Fruit fly (Drosophila melanogaster): ENCODE measurements around the gene twin.

The twin gene

DNA sequence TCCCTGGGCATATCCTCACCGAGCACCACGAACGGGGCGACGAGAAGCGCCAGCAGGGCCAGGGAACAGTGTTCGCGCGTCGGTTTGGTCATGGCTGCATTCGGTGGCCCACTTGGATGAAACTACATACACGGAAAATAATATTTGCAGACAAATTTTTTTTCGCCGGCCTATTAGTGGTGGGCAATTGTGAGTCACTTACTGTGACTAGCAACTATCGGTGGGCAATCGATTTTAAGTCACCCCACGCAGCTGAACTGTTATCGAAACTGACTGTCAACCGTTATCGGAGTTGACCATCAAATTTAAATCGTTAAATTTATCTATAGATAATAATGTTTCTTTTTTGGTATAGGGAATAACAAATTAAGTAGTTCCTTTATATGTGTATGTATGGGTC is 52.4 kb downstream of the twin start, which contains the start of gene CG5510 (continued):
- TF ChIP-seq otp (GFP tag; IDR thresholded peaks at IDR 0.05) (no peak), vnd (GFP tag; IDR thresholded peaks at IDR 0.05; ENCODE audit: partially characterized antibody) (peak; percentile 97), HLH3B (GFP tag; IDR thresholded peaks at IDR 0.05) (peak; percentile 47), CG17361 (GFP tag; IDR thresholded peaks at IDR 0.05) (peak; percentile 52; the same call in 1 of the 3 replicates), lilli (GFP tag; optimal IDR thresholded peaks at IDR 0.05) (peak; percentile 70), tup (GFP tag; optimal IDR thresholded peaks at IDR 0.05) (no peak), zf30C (GFP tag; optimal IDR thresholded peaks at IDR 0.05) (peak; percentile 94), Bteb2 (GFP tag; optimal IDR thresholded peaks at IDR 0.05) (peak; percentile 11), CG17612 (GFP tag; IDR thresholded peaks at IDR 0.05) (no peak), twi (tag; optimal IDR thresholded peaks at IDR 0.05) (no peak), klu (GFP tag; IDR thresholded peaks at IDR 0.05) (no peak), Mad (GFP tag; optimal IDR thresholded peaks at IDR 0.05) (peak; percentile 75), ara (GFP tag; IDR thresholded peaks at IDR 0.05) (no peak), Chrac-16 (GFP tag; optimal IDR thresholded peaks at IDR 0.05) (peak; percentile 38), eve (GFP tag; optimal IDR thresholded peaks at IDR 0.05) (no peak), Myb (GFP tag; optimal IDR thresholded peaks at IDR 0.05) (peak; percentile 97), bsh (GFP tag; optimal IDR thresholded peaks at IDR 0.05) (peak in 1 of 2 experiments; percentile 45), CG6813 (GFP tag; optimal IDR thresholded peaks at IDR 0.05) (peak; percentile 22), Lhr (GFP tag; optimal IDR thresholded peaks at IDR 0.05) (peak; percentile 51), CG7987 (GFP tag; optimal IDR thresholded peaks at IDR 0.05) (peak; percentile 48), CG33557 (GFP tag; optimal IDR thresholded peaks at IDR 0.05) (no peak), ssp (GFP tag; IDR thresholded peaks at IDR 0.05) (peak; percentile 24; the same call in 1 of the 2 replicates), tio (GFP tag; optimal IDR thresholded peaks at IDR 0.05) (no peak), hkb (optimal IDR thresholded peaks at IDR 0.05) (no peak), hkb (GFP tag; IDR thresholded peaks at IDR 0.05) (no peak), CG8359 (GFP tag; optimal IDR thresholded peaks at IDR 0.05; ENCODE audit: borderline replicate concordance) (no peak), Nf-YB (GFP tag; optimal IDR thresholded peaks at IDR 0.05) (peak; percentile 12), CG10431 (GFP tag; optimal IDR thresholded peaks at IDR 0.05) (no peak), HLH4C (GFP tag; IDR thresholded peaks at IDR 0.05; ENCODE audit: partially characterized antibody) (peak; percentile 98), CG10979 (tag; optimal IDR thresholded peaks at IDR 0.05) (peak; percentile 7), Pdp1 (GFP tag; optimal IDR thresholded peaks at IDR 0.05) (peak; percentile 58 to 61), CG15269 (tag; optimal IDR thresholded peaks at IDR 0.05) (peak; percentile 46), hb (GFP tag; IDR thresholded peaks at IDR 0.05; ENCODE audit: partially characterized antibody) (peak; percentile 96), kni (GFP tag; optimal IDR thresholded peaks at IDR 0.05) (no peak), CG14710 (tag; optimal IDR thresholded peaks at IDR 0.05) (peak; percentile 70), chm (GFP tag; IDR thresholded peaks at IDR 0.05) (peak; percentile 46; the same call in 1 of the 2 replicates), CG4282 (GFP tag; optimal IDR thresholded peaks at IDR 0.05) (no peak), gt (GFP tag; IDR thresholded peaks at IDR 0.05) (no peak), CG34422 (GFP tag; IDR thresholded peaks at IDR 0.05) (peak; percentile 93), nau (GFP tag; optimal IDR thresholded peaks at IDR 0.05) (no peak), CG13424 (tag; optimal IDR thresholded peaks at IDR 0.05) (peak; percentile 39), CG5245 (GFP tag; optimal IDR thresholded peaks at IDR 0.05) (peak; percentile 9), Hr3 (GFP tag; optimal IDR thresholded peaks at IDR 0.05) (peak; percentile 47), CG2875 (GFP tag; optimal IDR thresholded peaks at IDR 0.05) (no peak), Fer3 (tag; optimal IDR thresholded peaks at IDR 0.05) (peak; percentile 8), crol (GFP tag; IDR thresholded peaks at IDR 0.05) (no peak), Atf-2 (GFP tag; optimal IDR thresholded peaks at IDR 0.05) (no peak), HHEX (GFP tag; optimal IDR thresholded peaks at IDR 0.05) (peak; percentile 26), sd (tag; optimal IDR thresholded peaks at IDR 0.05) (peak; percentile 32), p53 (GFP tag; optimal IDR thresholded peaks at IDR 0.05) (peak; percentile 23)
